Worm (Caenorhabditis elegans): ENCODE measurements around the gene C36E6.2.

Gene C36E6.2

ce11 chrX:17479694-17480574, 28.5 kb downstream of the C36E6.2 start (continued):
- TF ChIP-seq nhr-120 (GFP tag; IDR thresholded peaks at IDR 0.05): no peak
- TF ChIP-seq ets-4 (GFP tag; optimal IDR thresholded peaks at IDR 0.05): peak; percentile 78
- peak; percentile 65 for TF ChIP-seq tlf-1 (GFP tag; optimal IDR thresholded peaks at IDR 0.05)
- TF ChIP-seq ztf-26 (tag; optimal IDR thresholded peaks at IDR 0.05): peak; percentile 83
- TF ChIP-seq unc-62 (GFP tag; optimal IDR thresholded peaks at IDR 0.05): no peak
- peak; percentile 15 for TF ChIP-seq mxl-1 (tag; optimal IDR thresholded peaks at IDR 0.05)
- peak; percentile 7; the same call in 1 of the 2 replicates for TF ChIP-seq egl-44 (GFP tag; IDR thresholded peaks at IDR 0.05)
- TF ChIP-seq lag-1 (GFP tag; IDR thresholded peaks at IDR 0.05): no peak
- no peak for TF ChIP-seq ccch-3 (GFP tag; optimal IDR thresholded peaks at IDR 0.05)
- no peak for TF ChIP-seq xnd-1 (tag; optimal IDR thresholded peaks at IDR 0.05)
- no peak for TF ChIP-seq mes-4 (tag; optimal IDR thresholded peaks at IDR 0.05)
- peak; percentile 87 for TF ChIP-seq nfyb-1 (GFP tag; IDR thresholded peaks at IDR 0.05)
- no peak for TF ChIP-seq nhr-179 (tag; optimal IDR thresholded peaks at IDR 0.05)
- TF ChIP-seq ztf-22 (GFP tag; optimal IDR thresholded peaks at IDR 0.05): peak; percentile 82
- peak; percentile 35 for TF ChIP-seq ztf-18 (tag; optimal IDR thresholded peaks at IDR 0.05)
- peak; percentile 56; the same call in 1 of the 2 replicates for TF ChIP-seq egl-18 (GFP tag; IDR thresholded peaks at IDR 0.05)
- no peak for TF ChIP-seq hsf-1 (GFP tag; IDR thresholded peaks at IDR 0.05)
- no peak for TF ChIP-seq rpc-1 (optimal IDR thresholded peaks at IDR 0.05)
- TF ChIP-seq rpc-1 (tag; optimal IDR thresholded peaks at IDR 0.05): no peak
- no peak for TF ChIP-seq ceh-79 (tag; optimal IDR thresholded peaks at IDR 0.05)

- TF ChIP-seq lin-35 (GFP tag; optimal IDR thresholded peaks at IDR 0.05) (no peak), madf-6 (GFP tag; IDR thresholded peaks at IDR 0.05) (no peak), aptf-2 (GFP tag; conservative IDR thresholded peaks at IDR 0.05) (no peak), F55B11.4 (tag; optimal IDR thresholded peaks at IDR 0.05; ENCODE audit: borderline replicate concordance, insufficient read depth) (no peak), pbrm-1 (GFP tag; IDR thresholded peaks at IDR 0.05) (0 out of 2 replicates have a peak, but pooled peaks have one; percentile 6), lin-54 (GFP tag; optimal IDR thresholded peaks at IDR 0.05) (no peak), efl-1 (GFP tag; optimal IDR thresholded peaks at IDR 0.05) (no peak), nhr-120 (GFP tag; IDR thresholded peaks at IDR 0.05) (no peak), rpc-1 (optimal IDR thresholded peaks at IDR 0.05) (no peak), rpc-1 (tag; optimal IDR thresholded peaks at IDR 0.05) (no peak), ztf-18 (tag; optimal IDR thresholded peaks at IDR 0.05) (no peak), ceh-58 (GFP tag; IDR thresholded peaks at IDR 0.05) (no peak), Y56A3A.18 (GFP tag; IDR thresholded peaks at IDR 0.05) (no peak), dpff-1 (tag; optimal IDR thresholded peaks at IDR 0.05) (no peak), attf-3 (GFP tag; conservative IDR thresholded peaks at IDR 0.05) (no peak), Y95B8A.8 (GFP tag; IDR thresholded peaks at IDR 0.05) (no peak), aptf-3 (GFP tag; IDR thresholded peaks at IDR 0.05) (no peak), nfyb-1 (GFP tag; IDR thresholded peaks at IDR 0.05) (peak; percentile 64; the same call in 1 of the 2 replicates), nhr-179 (tag; optimal IDR thresholded peaks at IDR 0.05) (no peak), ceh-40 (GFP tag; IDR thresholded peaks at IDR 0.05) (no peak), ztf-26 (tag; optimal IDR thresholded peaks at IDR 0.05) (no peak), sdz-38 (tag; optimal IDR thresholded peaks at IDR 0.05) (no peak), athp-1 (tag; optimal IDR thresholded peaks at IDR 0.05) (no peak), snpc-4 (GFP tag; optimal IDR thresholded peaks at IDR 0.05) (no peak), snpc-4 (tag; optimal IDR thresholded peaks at IDR 0.05) (no peak), F57C9.4 (tag; optimal IDR thresholded peaks at IDR 0.05) (no peak), snpc-1.3 (tag; optimal IDR thresholded peaks at IDR 0.05; ENCODE audit: insufficient read depth) (no peak), unc-130 (GFP tag; optimal IDR thresholded peaks at IDR 0.05) (no peak), xnd-1 (tag; optimal IDR thresholded peaks at IDR 0.05) (no peak), cebp-1 (GFP tag; IDR thresholded peaks at IDR 0.05) (no peak), cebp-1 (tag; optimal IDR thresholded peaks at IDR 0.05) (peak; percentile 69), bed-2 (GFP tag; IDR thresholded peaks at IDR 0.05) (no peak), repo-1 (tag; optimal IDR thresholded peaks at IDR 0.05) (peak; percentile 22), snpc-1.1 (tag; optimal IDR thresholded peaks at IDR 0.05; ENCODE audit: insufficient read depth) (no peak)
Observed at ce11 chrX:17481892-17482515, 30.5 kb downstream of the C36E6.2 start.

Data from whole organism, young adult.